Fruit fly (Drosophila melanogaster) whole organism, wandering third instar larva: ENCODE data around the gene pst.

Experiments used
- CG32264 ChIP-seq: fragments of 200-800 bp; sonication (Bioruptor generic); optimal IDR thresholded peaks from 2 replicates; lab custom pipeline; 2016; ENCODE audit warnings: missing biosample characterization, missing genetic modification characterization
- CrebA ChIP-seq: fragments of 200-800 bp; sonication (Bioruptor generic); optimal IDR thresholded peaks from 2 replicates; lab custom pipeline; 2016; ENCODE audit warnings: missing biosample characterization, mild to moderate bottlenecking, missing genetic modification characterization, borderline replicate concordance
- Dif ChIP-seq: fragments of 200-275, 200-300 bp; sonication (Bioruptor generic); optimal IDR thresholded peaks from 2 replicates; lab custom pipeline; 2018; ENCODE audit warnings: missing biosample characterization, missing genetic modification characterization; ENCODE audit not compliant: partially characterized antibody
- N ChIP-seq: fragments of >200 bp; optimal IDR thresholded peaks from 2 replicates; lab custom pipeline; 2018; ENCODE audit warnings: missing biosample characterization, missing external identifiers, missing genetic modification characterization
- OdsH ChIP-seq: fragments of 200-800 bp; sonication (Bioruptor generic); optimal IDR thresholded peaks from 2 replicates; lab custom pipeline; 2016; ENCODE audit warnings: missing biosample characterization, mild to moderate bottlenecking, missing genetic modification characterization
- Rel ChIP-seq, 2 experiments: fragments of 200-800 bp; sonication (Bioruptor generic) in 1 of 2; optimal IDR thresholded peaks; 2 replicates in 1 of 2; 3 replicates in 1 of 2; lab custom pipeline; 2016 to 2019; ENCODE audit warnings: mild to moderate bottlenecking in 2 of 2, missing biosample characterization in 2 of 2, missing genetic modification characterization in 2 of 2, moderate library complexity in 1 of 2
- Sp1 ChIP-seq: fragments of 200-800 bp; sonication (Bioruptor generic); optimal IDR thresholded peaks from 3 replicates; lab custom pipeline; 2019; ENCODE audit warnings: missing biosample characterization, mild to moderate bottlenecking, missing genetic modification characterization, moderate library complexity
- dl ChIP-seq, 2 experiments: fragments of 175-275, 200-275 bp in 1 of 2; fragments of 200-275 bp in 1 of 2; sonication (Bioruptor generic); optimal IDR thresholded peaks; lab custom pipeline; 2018; ENCODE audit warnings: mild to moderate bottlenecking in 2 of 2, missing biosample characterization in 2 of 2, missing genetic modification characterization in 2 of 2, moderate library complexity in 2 of 2; ENCODE audit not compliant: partially characterized antibody in 2 of 2, insufficient read depth in 1 of 2
- ey ChIP-seq: fragments of 200-800 bp; sonication (Bioruptor generic); optimal IDR thresholded peaks from 2 replicates; lab custom pipeline; 2016; ENCODE audit warnings: missing biosample characterization, missing genetic modification characterization
- foxo ChIP-seq, 2 experiments: fragments of 200-800 bp; sonication (Bioruptor generic); optimal IDR thresholded peaks; 2 replicates in 1 of 2; 3 replicates in 1 of 2; lab custom pipeline; 2016 to 2017; ENCODE audit warnings: missing biosample characterization in 2 of 2, missing genetic modification characterization in 2 of 2
- h ChIP-seq: fragments of 200-800 bp; sonication (Bioruptor generic); optimal IDR thresholded peaks from 3 replicates; lab custom pipeline; 2016; ENCODE audit warnings: missing biosample characterization, mild to moderate bottlenecking, missing genetic modification characterization
- jim ChIP-seq: fragments of 175-275, 200-325 bp; sonication (Bioruptor generic); optimal IDR thresholded peaks from 2 replicates; lab custom pipeline; 2016; ENCODE audit warnings: missing biosample characterization, mild to moderate bottlenecking, missing genetic modification characterization
- lola ChIP-seq: fragments of >200 bp; optimal IDR thresholded peaks from 2 replicates; lab custom pipeline; 2017; ENCODE audit warnings: missing biosample characterization, missing genetic modification characterization
- psq ChIP-seq: fragments of 200-800 bp; sonication (Bioruptor generic); optimal IDR thresholded peaks from 3 replicates; lab custom pipeline; 2017; ENCODE audit warnings: missing biosample characterization, mild to moderate bottlenecking, missing genetic modification characterization, moderate library complexity
- sv ChIP-seq: fragments of 200-800 bp; sonication (Bioruptor generic); optimal IDR thresholded peaks from 3 replicates; lab custom pipeline; 2016; ENCODE audit warnings: missing biosample characterization, missing genetic modification characterization
- woc ChIP-seq: sonication (Bioruptor generic); optimal IDR thresholded peaks from 2 replicates; lab custom pipeline; 2016; ENCODE audit warnings: missing biosample characterization, mild to moderate bottlenecking, missing genetic modification characterization

The pst gene

dm6 chr3L:7313559-7314132 is 46.4 kb downstream of the pst start:
- TF ChIP-seq ey (GFP tag; lab: Kevin White, UChicago) (no peak), N (GFP tag; lab: Kevin White, UChicago) (no peak), h (GFP tag; lab: Kevin White, UChicago) (no peak), Sp1 (no peak), dl (GFP tag; optimal IDR thresholded peaks at IDR 0.05; lab: Kevin White, UChicago; ENCODE audit: insufficient read depth in 1 of 2, partially characterized antibody in 2 of 2) (no peak), psq (GFP tag; lab: Kevin White, UChicago) (no peak), CrebA (GFP tag; lab: Kevin White, UChicago) (no peak), foxo (GFP tag; optimal IDR thresholded peaks at IDR 0.05; lab: Kevin White, UChicago) (no peak), lola (no peak)

dm6 chr3L:7312754-7313153 is 47.3 kb downstream of the pst start, which contains the start of gene unc-13-4A:
Gene unc-13-4A, minus strand, starts transcription at chr3L:7312896.
- TF ChIP-seq Dif (GFP tag; lab: Kevin White, UChicago): no peak
- TF ChIP-seq jim (GFP tag; lab: Kevin White, UChicago): no peak
- TF ChIP-seq sv (GFP tag; lab: Kevin White, UChicago): no peak
- TF ChIP-seq N (GFP tag; lab: Kevin White, UChicago): no peak
- TF ChIP-seq woc (GFP tag; lab: Kevin White, UChicago): no peak
- TF ChIP-seq Rel (GFP tag; optimal IDR thresholded peaks at IDR 0.05; lab: Kevin White, UChicago): no peak
- TF ChIP-seq Rel (tag; optimal IDR thresholded peaks at IDR 0.05; lab: Kevin White, UChicago): no peak
- TF ChIP-seq OdsH (GFP tag; lab: Kevin White, UChicago): no peak
- no peak for TF ChIP-seq CG32264 (GFP tag; lab: Kevin White, UChicago)
- TF ChIP-seq, all 38 proteins: peak for 0
